Worm (Caenorhabditis elegans): ENCODE results near the gene F46F2.5.

Gene F46F2.5

ce11 chrX:15264149-15264548, 1.6 kb downstream of the F46F2.5 start:
- TF ChIP-seq dpl-1 (GFP tag; optimal IDR thresholded peaks at IDR 0.05) (no peak), B0261.1 (tag; optimal IDR thresholded peaks at IDR 0.05) (no peak)

ce11 chrX:15264593-15264992, 2.1 kb downstream of the F46F2.5 start:
- TF ChIP-seq athp-1 (tag; optimal IDR thresholded peaks at IDR 0.05) (no peak), F49E8.2 (tag; optimal IDR thresholded peaks at IDR 0.05; ENCODE audit: insufficient read depth) (no peak), lin-26 (GFP tag; IDR thresholded peaks at IDR 0.05) (no peak)

ce11 chrX:15268461-15268860, 5.9 kb downstream of the F46F2.5 start:
- TF ChIP-seq C06A6.2 (GFP tag; conservative IDR thresholded peaks at IDR 0.05) (no peak), B0261.1 (tag; optimal IDR thresholded peaks at IDR 0.05) (no peak), efl-1 (GFP tag; optimal IDR thresholded peaks at IDR 0.05) (no peak), hlh-12 (tag; optimal IDR thresholded peaks at IDR 0.05) (no peak), ceh-100 (GFP tag; IDR thresholded peaks at IDR 0.05) (no peak), B0035.1 (tag; optimal IDR thresholded peaks at IDR 0.05) (no peak), nhr-90 (tag; optimal IDR thresholded peaks at IDR 0.05) (no peak), ceh-27 (GFP tag; optimal IDR thresholded peaks at IDR 0.05) (no peak), lin-54 (GFP tag; optimal IDR thresholded peaks at IDR 0.05) (no peak), F33H1.4 (GFP tag; IDR thresholded peaks at IDR 0.05) (no peak), cebp-2 (GFP tag; IDR thresholded peaks at IDR 0.05) (no peak), ztf-18 (tag; optimal IDR thresholded peaks at IDR 0.05) (no peak), F49E8.2 (tag; optimal IDR thresholded peaks at IDR 0.05; ENCODE audit: insufficient read depth) (no peak), Y53F4B.3 (GFP tag; IDR thresholded peaks at IDR 0.05) (no peak), madf-8 (GFP tag; conservative IDR thresholded peaks at IDR 0.05) (no peak), ama-1 (optimal IDR thresholded peaks at IDR 0.05) (no peak), ama-1 (GFP tag; optimal IDR thresholded peaks at IDR 0.05) (no peak), sdz-38 (tag; optimal IDR thresholded peaks at IDR 0.05) (no peak), Y95B8A.8 (GFP tag; IDR thresholded peaks at IDR 0.05) (no peak)

ce11 chrX:15270656-15271055, 8.1 kb downstream of the F46F2.5 start:
- TF ChIP-seq mcd-1 (GFP tag; IDR thresholded peaks at IDR 0.05), result no peak
- no peak for TF ChIP-seq ccch-3 (GFP tag; optimal IDR thresholded peaks at IDR 0.05)
- no peak for TF ChIP-seq akir-1 (GFP tag; optimal IDR thresholded peaks at IDR 0.05)
- TF ChIP-seq him-1 (tag; optimal IDR thresholded peaks at IDR 0.05), result no peak
- no peak for TF ChIP-seq snpc-1.3 (tag; optimal IDR thresholded peaks at IDR 0.05; ENCODE audit: insufficient read depth)
- TF ChIP-seq sdz-38 (tag; optimal IDR thresholded peaks at IDR 0.05), result no peak
- TF ChIP-seq egl-18 (GFP tag; IDR thresholded peaks at IDR 0.05), result no peak
- no peak for TF ChIP-seq fkh-3 (tag; optimal IDR thresholded peaks at IDR 0.05)
- TF ChIP-seq lin-26 (GFP tag; IDR thresholded peaks at IDR 0.05), result no peak
- TF ChIP-seq tlf-1 (GFP tag; optimal IDR thresholded peaks at IDR 0.05), result no peak
- no peak for TF ChIP-seq madf-3 (GFP tag; IDR thresholded peaks at IDR 0.05)
- no peak for TF ChIP-seq dpl-1 (GFP tag; optimal IDR thresholded peaks at IDR 0.05)
- TF ChIP-seq cebp-2 (GFP tag; IDR thresholded peaks at IDR 0.05), result no peak
- TF ChIP-seq B0336.3 (GFP tag; IDR thresholded peaks at IDR 0.05), result no peak
- no peak for TF ChIP-seq lir-1 (GFP tag; conservative IDR thresholded peaks at IDR 0.05)
- TF ChIP-seq Y53F4B.3 (GFP tag; IDR thresholded peaks at IDR 0.05), result no peak
- no peak for TF ChIP-seq C17E4.6 (GFP tag; IDR thresholded peaks at IDR 0.05)
- TF ChIP-seq let-607 (tag; optimal IDR thresholded peaks at IDR 0.05), result no peak

Measured in whole organism, young adult.